Worm (Caenorhabditis elegans) whole organism, L4 larva: Measurements from ENCODE around the gene set-6.

ENCODE experiments used
- lin-15B ChIP-seq: fragments of 150-350 bp; sonication (generic microtip); optimal IDR thresholded peaks from 3 replicates; lab custom pipeline; 2014; ENCODE audit warnings: missing biosample characterization, missing genetic modification characterization
- mep-1 ChIP-seq: fragments of 150-350 bp; sonication (generic microtip); optimal IDR thresholded peaks from 3 replicates; lab custom pipeline; 2014; ENCODE audit warnings: missing biosample characterization, missing genetic modification characterization
- mxl-2 ChIP-seq: fragments of 200-800 bp; sonication (Bioruptor generic); conservative IDR thresholded peaks from 2 replicates; pipeline ENCODE4 v1.3.6; 2022; ENCODE audit warnings: missing genetic modification reagents, missing genetic modification characterization, missing compliant biosample characterization
- nhr-11 ChIP-seq: fragments of 150-350 bp; optimal IDR thresholded peaks from 2 replicates; lab custom pipeline; 2014; ENCODE audit warnings: missing biosample characterization, missing genetic modification characterization
- php-3 ChIP-seq: fragments of 200-800 bp; sonication (Bioruptor generic); IDR thresholded peaks from 2 replicates; pipeline ENCODE4 v1.3.6; 2022; ENCODE audit warnings: missing genetic modification reagents, missing genetic modification characterization, missing compliant biosample characterization
- saeg-2 ChIP-seq: fragments of 200-800 bp; sonication (Bioruptor generic); IDR thresholded peaks from 2 replicates; pipeline ENCODE4 v1.3.6; 2022; ENCODE audit warnings: missing genetic modification reagents, missing genetic modification characterization, missing compliant biosample characterization
- tra-1 ChIP-seq: fragments of 200-800 bp; sonication (Bioruptor generic); IDR thresholded peaks from 2 replicates; pipeline ENCODE4 v1.3.6; 2022; ENCODE audit warnings: missing genetic modification reagents, missing genetic modification characterization, missing compliant biosample characterization
- unc-62 ChIP-seq, 3 experiments: fragments of 150-350 bp in 1 of 3; sonication (generic microtip); optimal IDR thresholded peaks in 2 of 3; peaks in 1 of 3; 1 replicate in 1 of 3; 2 replicates in 2 of 3; lab custom pipeline; 2014 to 2017; ENCODE audit warnings: missing biosample characterization in 3 of 3, missing genetic modification characterization in 3 of 3, missing genetic modification reagents in 3 of 3, missing genotype in 1 of 3

DNA sequence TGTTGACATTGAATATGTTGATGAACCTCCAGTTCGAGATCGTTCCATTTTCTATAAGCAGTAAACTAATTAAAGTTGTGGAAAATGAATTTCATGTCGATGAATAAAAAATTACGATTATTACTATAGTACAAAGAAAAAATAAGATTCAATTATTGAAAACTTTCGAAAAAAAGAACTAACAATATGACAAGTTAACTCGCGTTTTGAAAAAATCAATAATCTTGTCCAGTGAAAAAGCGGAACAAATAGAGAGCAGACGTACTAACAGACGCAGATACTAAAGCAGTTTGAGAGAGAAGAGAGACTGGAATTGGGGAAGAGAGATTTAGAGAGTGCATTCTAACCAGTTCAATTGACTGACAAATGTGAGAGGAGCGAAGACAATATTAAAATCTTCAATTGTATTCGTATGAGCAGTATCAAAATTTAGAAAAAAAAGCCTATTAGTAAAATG is at the start of gene set-6:
- TF ChIP-seq php-3 (no peak), nhr-11 (tag; lab: Kevin White, UChicago) (no peak), unc-62 (GFP tag; optimal IDR thresholded peaks at IDR 0.05 in 1 of 2; lab: Kevin White, UChicago) (peak in 1 of 2 experiments; percentile 87), unc-62 (tag; optimal IDR thresholded peaks at IDR 0.05; lab: Kevin White, UChicago) (no peak), mep-1 (tag; lab: Kevin White, UChicago) (no peak), tra-1 (GFP tag; lab: Robert Waterston, UW) (no peak), saeg-2 (GFP tag; lab: Robert Waterston, UW) (no peak), mxl-2 (no peak), lin-15B (tag; lab: Kevin White, UChicago) (no peak)
